Fruit fly (Drosophila melanogaster) whole organism, embryonic: Measurements from ENCODE around the gene Hmbs.

Source experiments
- CG10366 ChIP-seq: fragments of 200-800 bp; sonication (Bioruptor generic); IDR thresholded peaks from 2 replicates; pipeline ENCODE4 v1.3.6; 2022; ENCODE audit warnings: missing biosample characterization, missing genetic modification characterization
- CG10462 ChIP-seq: fragments of 200-800 bp; sonication (Bioruptor generic); optimal IDR thresholded peaks from 2 replicates; lab custom pipeline; 2016; ENCODE audit warnings: missing biosample characterization, missing genetic modification characterization
- CG11247 ChIP-seq: fragments of 200-800 bp; sonication (Bioruptor generic); IDR thresholded peaks from 2 replicates; pipeline ENCODE4 v1.3.6; 2022; ENCODE audit warnings: missing biosample characterization, missing genetic modification characterization
- CG11723 ChIP-seq: fragments of 200-800 bp; sonication (Bioruptor generic); optimal IDR thresholded peaks from 2 replicates; lab custom pipeline; 2017; ENCODE audit warnings: missing biosample characterization, mild to moderate bottlenecking, missing genetic modification characterization
- CG12391 ChIP-seq: fragments of 200-800 bp; sonication (Bioruptor generic); optimal IDR thresholded peaks from 3 replicates; lab custom pipeline; 2018; ENCODE audit warnings: missing biosample characterization, mild to moderate bottlenecking, missing genetic modification characterization, moderate library complexity
- CG12659 ChIP-seq: fragments of 200-800 bp; sonication (Bioruptor generic); optimal IDR thresholded peaks from 3 replicates; lab custom pipeline; 2017; ENCODE audit warnings: mild to moderate bottlenecking, missing biosample characterization, missing genetic modification reagents, missing genetic modification characterization
- CG17612 ChIP-seq: fragments of 200-800 bp; sonication (Bioruptor generic); IDR thresholded peaks from 2 replicates; pipeline ENCODE4 v1.3.6; 2022; ENCODE audit warnings: missing biosample characterization, missing genetic modification characterization
- CG30431 ChIP-seq: fragments of 200-800 bp; sonication (Bioruptor generic); optimal IDR thresholded peaks from 2 replicates; lab custom pipeline; 2017; ENCODE audit warnings: missing biosample characterization, missing genetic modification characterization
- CG3163 ChIP-seq: fragments of 200-800 bp; sonication (Bioruptor generic); optimal IDR thresholded peaks from 3 replicates; lab custom pipeline; 2016; ENCODE audit warnings: missing biosample characterization, missing genetic modification characterization
- CG32767 ChIP-seq: fragments of 200-800 bp; sonication (Bioruptor generic); IDR thresholded peaks from 2 replicates; pipeline ENCODE4 v1.3.6; 2022; ENCODE audit warnings: missing biosample characterization, missing genetic modification characterization
- CG34376 ChIP-seq: fragments of 200-800 bp; sonication (Bioruptor generic); optimal IDR thresholded peaks from 2 replicates; lab custom pipeline; 2018; ENCODE audit warnings: missing biosample characterization, mild to moderate bottlenecking, missing genetic modification characterization
- CG34422 ChIP-seq: fragments of 200-800 bp; sonication (Bioruptor generic); IDR thresholded peaks from 3 replicates; pipeline ENCODE4 v1.3.6; 2022; ENCODE audit warnings: missing biosample characterization, missing genetic modification characterization
- CG6175 ChIP-seq: fragments of 200-800 bp; sonication (Bioruptor generic); IDR thresholded peaks from 3 replicates; pipeline ENCODE4 v1.3.6; 2022; ENCODE audit warnings: missing biosample characterization, missing genetic modification characterization
- CG7357 ChIP-seq: fragments of 200-800 bp; sonication (Bioruptor generic); IDR thresholded peaks from 3 replicates; pipeline ENCODE4 v1.3.6; 2022; ENCODE audit warnings: missing biosample characterization, missing genetic modification characterization
- CG7839 ChIP-seq: fragments of 200-800 bp; sonication (Bioruptor generic); optimal IDR thresholded peaks from 3 replicates; lab custom pipeline; 2018; ENCODE audit warnings: missing biosample characterization, mild to moderate bottlenecking, missing genetic modification characterization, moderate library complexity
- CG8281 ChIP-seq: fragments of 200-800 bp; sonication (Bioruptor generic); optimal IDR thresholded peaks from 2 replicates; lab custom pipeline; 2018; ENCODE audit warnings: missing biosample characterization, mild to moderate bottlenecking, missing genetic modification characterization, moderate library complexity
- Deaf1 ChIP-seq: fragments of 200-800 bp; optimal IDR thresholded peaks from 3 replicates; lab custom pipeline; 2019; ENCODE audit warnings: missing biosample characterization, mild to moderate bottlenecking, missing genetic modification characterization, moderate library complexity
- Dref ChIP-seq: fragments of 200-800 bp; sonication (Bioruptor generic); IDR thresholded peaks from 2 replicates; pipeline ENCODE4 v1.3.6; 2022; ENCODE audit warnings: missing biosample characterization, missing genetic modification characterization
- Elba2 ChIP-seq: fragments of 200-800 bp; sonication (Bioruptor generic); optimal IDR thresholded peaks from 3 replicates; lab custom pipeline; 2016; ENCODE audit warnings: missing biosample characterization, missing genetic modification characterization
- HmgZ ChIP-seq: fragments of 200-800 bp; sonication (Bioruptor generic); optimal IDR thresholded peaks from 2 replicates; lab custom pipeline; 2018; ENCODE audit warnings: missing biosample characterization, mild to moderate bottlenecking, missing genetic modification characterization
- Hr3 ChIP-seq: fragments of 200-800 bp; sonication (Bioruptor generic); optimal IDR thresholded peaks from 3 replicates; lab custom pipeline; 2016; ENCODE audit warnings: missing biosample characterization, missing genetic modification characterization
- Max ChIP-seq: fragments of 200-800 bp; sonication (Bioruptor generic); optimal IDR thresholded peaks from 2 replicates; lab custom pipeline; 2016; ENCODE audit warnings: missing biosample characterization, mild to moderate bottlenecking, missing genetic modification characterization
- Mrtf ChIP-seq: fragments of 200-800 bp; sonication (Bioruptor generic); IDR thresholded peaks from 3 replicates; pipeline ENCODE4 v1.3.6; 2022; ENCODE audit warnings: missing biosample characterization, missing genetic modification characterization
- NC2α ChIP-seq: fragments of 200-800 bp; sonication (Bioruptor generic); optimal IDR thresholded peaks from 2 replicates; lab custom pipeline; 2016; ENCODE audit warnings: missing biosample characterization, missing genetic modification characterization
- Pdp1 ChIP-seq, 2 experiments: fragments of 200-800 bp; sonication (Bioruptor generic); optimal IDR thresholded peaks; 3 replicates each; lab custom pipeline; 2016; ENCODE audit warnings: missing biosample characterization in 2 of 2, missing genetic modification characterization in 2 of 2, mild to moderate bottlenecking in 1 of 2, moderate library complexity in 1 of 2
- Rfx ChIP-seq: fragments of 200-800 bp; sonication (Bioruptor generic); IDR thresholded peaks from 2 replicates; pipeline ENCODE4 v1.3.6; 2022; ENCODE audit warnings: missing biosample characterization, missing genetic modification characterization
- Rx ChIP-seq: fragments of 200-800 bp; sonication (Bioruptor generic); IDR thresholded peaks from 2 replicates; pipeline ENCODE4 v1.3.6; 2022; ENCODE audit warnings: missing biosample characterization, missing genetic modification characterization
- ab ChIP-seq: fragments of 200-800 bp; sonication (Bioruptor generic); optimal IDR thresholded peaks from 2 replicates; lab custom pipeline; 2016; ENCODE audit warnings: missing biosample characterization, missing genetic modification characterization
- ac ChIP-seq: fragments of 200-800 bp; sonication (Bioruptor generic); optimal IDR thresholded peaks from 3 replicates; lab custom pipeline; 2017; ENCODE audit warnings: missing biosample characterization, mild to moderate bottlenecking, missing genetic modification characterization
- bcd ChIP-seq: fragments of 200-800 bp; sonication (Bioruptor generic); optimal IDR thresholded peaks from 2 replicates; lab custom pipeline; 2017; ENCODE audit warnings: missing biosample characterization, mild to moderate bottlenecking, missing genetic modification characterization
- caup ChIP-seq: fragments of 200-800 bp; sonication (Bioruptor generic); optimal IDR thresholded peaks from 3 replicates; lab custom pipeline; 2017; ENCODE audit warnings: missing biosample characterization, mild to moderate bottlenecking, missing genetic modification characterization, moderate library complexity; ENCODE audit not compliant: severe bottlenecking
- crc ChIP-seq: fragments of 200-800 bp; sonication (Bioruptor generic); optimal IDR thresholded peaks from 2 replicates; lab custom pipeline; 2016; ENCODE audit warnings: missing biosample characterization, missing genetic modification characterization
- croc ChIP-seq: fragments of 200-800 bp; sonication (Bioruptor generic); conservative IDR thresholded peaks from 3 replicates; pipeline ENCODE4 v1.3.6; 2022; ENCODE audit warnings: missing biosample characterization, missing genetic modification characterization
- da ChIP-seq: fragments of 200-800 bp; sonication (Bioruptor generic); optimal IDR thresholded peaks from 2 replicates; lab custom pipeline; 2016; ENCODE audit warnings: missing biosample characterization, missing genetic modification characterization
- fru ChIP-seq: fragments of >200 bp; optimal IDR thresholded peaks from 2 replicates; lab custom pipeline; 2017
- gcm ChIP-seq: fragments of 200-800 bp; sonication (Bioruptor generic); optimal IDR thresholded peaks from 2 replicates; lab custom pipeline; 2019; ENCODE audit warnings: missing biosample characterization, mild to moderate bottlenecking, missing genetic modification characterization, moderate library complexity
- gfzf ChIP-seq: fragments of 200-800 bp; sonication (Bioruptor generic); optimal IDR thresholded peaks from 2 replicates; lab custom pipeline; 2016; ENCODE audit warnings: missing biosample characterization, mild to moderate bottlenecking, missing genetic modification characterization, moderate library complexity
- gt ChIP-seq: fragments of 200-800 bp; sonication (Bioruptor generic); IDR thresholded peaks from 2 replicates; pipeline ENCODE4 v1.3.6; 2022; ENCODE audit warnings: missing biosample characterization, missing genetic modification characterization
- h ChIP-seq: fragments of >200 bp; optimal IDR thresholded peaks from 2 replicates; lab custom pipeline; 2017
- hbn ChIP-seq: fragments of 200-800 bp; sonication (Bioruptor generic); IDR thresholded peaks from 2 replicates; pipeline ENCODE4 v1.3.6; 2022; ENCODE audit warnings: missing biosample characterization, missing genetic modification characterization; ENCODE audit not compliant: partially characterized antibody
- jumu ChIP-seq: fragments of 200-800 bp; sonication (Bioruptor generic); optimal IDR thresholded peaks from 3 replicates; lab custom pipeline; 2016; ENCODE audit warnings: missing biosample characterization, missing genetic modification characterization
- lilli ChIP-seq: fragments of 200-800 bp; sonication (Bioruptor generic); optimal IDR thresholded peaks from 3 replicates; lab custom pipeline; 2016; ENCODE audit warnings: missing biosample characterization, missing genetic modification characterization
- lmd ChIP-seq: fragments of 200-800 bp; sonication (Bioruptor generic); IDR thresholded peaks from 2 replicates; pipeline ENCODE4 v1.3.6; 2022; ENCODE audit warnings: missing biosample characterization, missing genetic modification characterization
- maf-S ChIP-seq: fragments of 200-800 bp; sonication (Bioruptor generic); optimal IDR thresholded peaks from 2 replicates; lab custom pipeline; 2016; ENCODE audit warnings: missing biosample characterization, missing genetic modification characterization
- mam ChIP-seq: fragments of 200-800 bp; sonication (Bioruptor generic); optimal IDR thresholded peaks from 3 replicates; lab custom pipeline; 2016; ENCODE audit warnings: missing biosample characterization, missing genetic modification characterization
- mld ChIP-seq: fragments of 200-800 bp; sonication (Bioruptor generic); IDR thresholded peaks from 3 replicates; pipeline ENCODE4 v1.3.6; 2022; ENCODE audit warnings: missing biosample characterization, missing genetic modification characterization; ENCODE audit not compliant: partially characterized antibody
- nom ChIP-seq: fragments of 200-800 bp; sonication (Bioruptor generic); optimal IDR thresholded peaks from 2 replicates; lab custom pipeline; 2017; ENCODE audit warnings: missing biosample characterization, missing genetic modification characterization, mild to moderate bottlenecking, moderate library complexity, missing genetic modification reagents
- otp ChIP-seq: fragments of 200-800 bp; sonication (Bioruptor generic); IDR thresholded peaks from 3 replicates; pipeline ENCODE4, ENCODE4 v1.3.6; 2022; ENCODE audit warnings: missing biosample characterization, missing genetic modification characterization
- pnt ChIP-seq: fragments of 200-800 bp; sonication (Bioruptor generic); optimal IDR thresholded peaks from 3 replicates; lab custom pipeline; 2016; ENCODE audit warnings: missing biosample characterization, missing genetic modification characterization
- sens-2 ChIP-seq: fragments of 200-800 bp; sonication (Bioruptor generic); IDR thresholded peaks from 2 replicates; pipeline ENCODE4 v1.3.6; 2022; ENCODE audit warnings: missing biosample characterization, missing genetic modification characterization
- sr ChIP-seq: fragments of 200-800 bp; sonication (Bioruptor generic); IDR thresholded peaks from 3 replicates; pipeline ENCODE4 v1.3.6; 2022; ENCODE audit warnings: missing biosample characterization, missing genetic modification characterization
- trh ChIP-seq: fragments of 200-800 bp; sonication (Bioruptor generic); optimal IDR thresholded peaks from 2 replicates; lab custom pipeline; 2016; ENCODE audit warnings: missing biosample characterization, missing genetic modification characterization
- unc-4 ChIP-seq: fragments of 200-800 bp; sonication (Bioruptor generic); IDR thresholded peaks from 2 replicates; pipeline ENCODE4 v1.3.6; 2022; ENCODE audit warnings: missing biosample characterization, missing genetic modification characterization; ENCODE audit not compliant: partially characterized antibody

The Hmbs gene

dm6 chr3L:1335428-1335764 is 707 bp downstream of the Hmbs start (continued):
- TF ChIP-seq hbn (GFP tag; lab: Robert Waterston, UW), result no peak
- TF ChIP-seq pnt, result peak; percentile 37
- no peak for TF ChIP-seq sens-2 (GFP tag; lab: Robert Waterston, UW)
- TF ChIP-seq CG34376, result no peak
- TF ChIP-seq croc (GFP tag; lab: Robert Waterston, UW), result no peak
- TF ChIP-seq Pdp1 (GFP tag; optimal IDR thresholded peaks at IDR 0.05; lab: Kevin White, UChicago), result peak; percentile 25 to 100
- TF ChIP-seq mam (GFP tag; lab: Kevin White, UChicago), result peak; percentile 56
- no peak for TF ChIP-seq da
- TF ChIP-seq Rfx (GFP tag; lab: Robert Waterston, UW), result peak; percentile 84
- no peak for TF ChIP-seq CG7357 (GFP tag; lab: Robert Waterston, UW)
- no peak for TF ChIP-seq CG32767 (GFP tag; lab: Robert Waterston, UW)
- TF ChIP-seq gt (GFP tag; lab: Robert Waterston, UW), result no peak
- TF ChIP-seq gfzf (GFP tag; lab: Kevin White, UChicago), result no peak
- TF ChIP-seq Mrtf (GFP tag; lab: Robert Waterston, UW), result peak; percentile 72; the same call in 2 of the 3 replicates
- no peak for TF ChIP-seq CG6175
- TF ChIP-seq mld (GFP tag; lab: Robert Waterston, UW), result no peak
- peak; percentile 38 for TF ChIP-seq jumu (GFP tag; lab: Kevin White, UChicago)
- TF ChIP-seq CG12391 (tag; lab: Kevin White, UChicago), result peak; percentile 21
- no peak for TF ChIP-seq CG8281 (tag; lab: Kevin White, UChicago)
- no peak for TF ChIP-seq CG34422 (GFP tag; lab: Robert Waterston, UW)
- 0 out of 2 replicates have a peak, but pooled peaks have one; percentile 29 for TF ChIP-seq CG17612
- TF ChIP-seq CG10462 (GFP tag; lab: Kevin White, UChicago), result peak; percentile 6
- TF ChIP-seq crc (GFP tag; lab: Kevin White, UChicago), result peak; percentile 19
- peak; percentile 4 for TF ChIP-seq Max (GFP tag; lab: Kevin White, UChicago)
- TF ChIP-seq CG10366 (GFP tag; lab: Robert Waterston, UW), result peak; percentile 74
- peak; percentile 21 for TF ChIP-seq CG7839 (tag; lab: Kevin White, UChicago)
- TF ChIP-seq Hr3, result no peak
- peak; percentile 61; the same call in 1 of the 2 replicates for TF ChIP-seq Rx (GFP tag; lab: Robert Waterston, UW)
- peak; percentile 15 for TF ChIP-seq CG3163
- TF ChIP-seq ac (GFP tag; lab: Kevin White, UChicago), result no peak
- TF ChIP-seq HmgZ (tag; lab: Kevin White, UChicago), result no peak
- TF ChIP-seq CG12659, result no peak
- TF ChIP-seq otp (GFP tag; lab: Robert Waterston, UW), result no peak
- no peak for TF ChIP-seq h (lab: Kevin White, UChicago)
- TF ChIP-seq bcd, result no peak
- no peak for TF ChIP-seq Dref (GFP tag; lab: Robert Waterston, UW)
- no peak for TF ChIP-seq maf-S
- no peak for TF ChIP-seq Elba2 (GFP tag; lab: Kevin White, UChicago)
- TF ChIP-seq CG11723 (GFP tag; lab: Kevin White, UChicago), result no peak
- no peak for TF ChIP-seq nom (GFP tag; lab: Kevin White, UChicago)
- no peak for TF ChIP-seq unc-4
- TF ChIP-seq gcm (GFP tag; lab: Kevin White, UChicago), result no peak
- peak; percentile 61 for TF ChIP-seq lilli (GFP tag; lab: Kevin White, UChicago)
- no peak for TF ChIP-seq CG30431 (GFP tag; lab: Kevin White, UChicago)
- no peak for TF ChIP-seq Deaf1 (tag; lab: Kevin White, UChicago)
- peak; percentile 50 for TF ChIP-seq caup (GFP tag; lab: Kevin White, UChicago)
- peak; percentile 67 for TF ChIP-seq lmd (GFP tag; lab: Robert Waterston, UW)
- TF ChIP-seq NC2α (GFP tag; lab: Kevin White, UChicago), result no peak
- no peak for TF ChIP-seq fru (lab: Kevin White, UChicago)
- TF ChIP-seq sr (GFP tag; lab: Robert Waterston, UW), result no peak
- TF ChIP-seq trh, result no peak
- no peak for TF ChIP-seq ab (GFP tag; lab: Kevin White, UChicago)
- TF ChIP-seq CG11247, result peak; percentile 53; the same call in 1 of the 2 replicates
